Fruit fly (Drosophila melanogaster) whole organism, prepupa: ENCODE data around the gene Gyc89Db.

Experiments used
- CG11294 ChIP-seq: fragments of 200-800 bp; sonication (Bioruptor generic); IDR thresholded peaks from 2 replicates; pipeline ENCODE4 v1.3.6; 2022; ENCODE audit warnings: missing biosample characterization, missing genetic modification characterization
- CG7368 ChIP-seq: fragments of 200-800 bp; sonication (Bioruptor generic); optimal IDR thresholded peaks from 3 replicates; lab custom pipeline; 2016; ENCODE audit warnings: missing biosample characterization, missing genetic modification characterization
- CG8119 ChIP-seq: fragments of 200-800 bp; sonication (Bioruptor generic); IDR thresholded peaks from 3 replicates; pipeline ENCODE4 v1.3.6; 2022; ENCODE audit warnings: missing biosample characterization, missing genetic modification characterization
- CG8632 ChIP-seq: fragments of 200-800 bp; sonication (Bioruptor generic); optimal IDR thresholded peaks from 3 replicates; lab custom pipeline; 2016; ENCODE audit warnings: missing biosample characterization, missing genetic modification characterization
- Eip75B ChIP-seq: fragments of 200-800 bp; sonication (Bioruptor generic); optimal IDR thresholded peaks from 3 replicates; lab custom pipeline; 2016; ENCODE audit warnings: missing biosample characterization, missing genetic modification characterization
- Ets96B ChIP-seq: fragments of 200-800 bp; optimal IDR thresholded peaks from 2 replicates; lab custom pipeline; 2019; ENCODE audit warnings: missing biosample characterization, mild to moderate bottlenecking, missing genetic modification characterization, moderate library complexity
- acj6 ChIP-seq: fragments of 200-800 bp; sonication (Bioruptor generic); optimal IDR thresholded peaks from 3 replicates; lab custom pipeline; 2016; ENCODE audit warnings: missing biosample characterization, missing genetic modification characterization
- cyc ChIP-seq: fragments of 200-800 bp; sonication (Bioruptor generic); optimal IDR thresholded peaks from 3 replicates; lab custom pipeline; 2016; ENCODE audit warnings: missing biosample characterization, missing genetic modification characterization
- fd59A ChIP-seq: fragments of 200-800 bp; sonication (Bioruptor generic); optimal IDR thresholded peaks from 2 replicates; lab custom pipeline; 2017; ENCODE audit warnings: missing biosample characterization, mild to moderate bottlenecking, missing genetic modification characterization, missing genetic modification reagents
- fd85E ChIP-seq: fragments of 200-800 bp; sonication (Bioruptor generic); optimal IDR thresholded peaks from 3 replicates; lab custom pipeline; 2016; ENCODE audit warnings: missing biosample characterization, missing genetic modification characterization
- ss ChIP-seq, 2 experiments: fragments of 200-800 bp; sonication (Bioruptor generic); optimal IDR thresholded peaks; 2 replicates in 1 of 2; 3 replicates in 1 of 2; lab custom pipeline; 2017 to 2018; ENCODE audit warnings: mild to moderate bottlenecking in 2 of 2, missing biosample characterization in 2 of 2, missing genetic modification characterization in 2 of 2, moderate library complexity in 1 of 2
- topi ChIP-seq: fragments of 200-800 bp; sonication (Bioruptor generic); optimal IDR thresholded peaks from 3 replicates; lab custom pipeline; 2016; ENCODE audit warnings: missing biosample characterization, missing genetic modification characterization
- vri ChIP-seq: fragments of 200-800 bp; sonication (Bioruptor generic); optimal IDR thresholded peaks from 3 replicates; lab custom pipeline; 2016; ENCODE audit warnings: missing biosample characterization, mild to moderate bottlenecking, missing genetic modification characterization

Gyc89Db gene

dm6 chr3R:16530424-16530823 lies 53.5 kb downstream of the Gyc89Db start:
- TF ChIP-seq CG8119 (GFP tag; lab: Robert Waterston, UW) (no peak), fd59A (GFP tag; lab: Kevin White, UChicago) (no peak), CG8632 (GFP tag; lab: Kevin White, UChicago) (no peak), cyc (GFP tag; lab: Kevin White, UChicago) (no peak), acj6 (no peak), ss (GFP tag; optimal IDR thresholded peaks at IDR 0.05; lab: Kevin White, UChicago) (no peak), Eip75B (GFP tag; lab: Kevin White, UChicago) (no peak), CG11294 (no peak), topi (GFP tag; lab: Kevin White, UChicago) (no peak), fd85E (GFP tag; lab: Kevin White, UChicago) (no peak), Ets96B (tag; lab: Kevin White, UChicago) (no peak), CG7368 (no peak), vri (GFP tag; lab: Kevin White, UChicago) (no peak)
